Fruit fly (Drosophila melanogaster) whole organism, embryonic: ENCODE data around the gene Als2.

Source experiments
- CG6254 ChIP-seq: fragments of 200-800 bp; sonication (Bioruptor generic); optimal IDR thresholded peaks from 3 replicates; lab custom pipeline; 2017; ENCODE audit warnings: mild to moderate bottlenecking, missing biosample characterization, missing genetic modification reagents, missing genetic modification characterization
- CG7786 ChIP-seq: fragments of 200-800 bp; sonication (Bioruptor generic); optimal IDR thresholded peaks from 2 replicates; lab custom pipeline; 2016; ENCODE audit warnings: missing biosample characterization, missing genetic modification characterization
- Hmx ChIP-seq: fragments of 200-800 bp; sonication (Bioruptor generic); optimal IDR thresholded peaks from 2 replicates; lab custom pipeline; 2016; ENCODE audit warnings: missing biosample characterization, missing genetic modification characterization
- gsb ChIP-seq: fragments of 200-800 bp; sonication (Bioruptor generic); IDR thresholded peaks from 2 replicates; pipeline ENCODE4 v1.3.6; 2022; ENCODE audit warnings: missing biosample characterization, missing genetic modification characterization

dm6 chr3L:21727728-21728124 is 48.2 kb upstream of the Als2 start:
- TF ChIP-seq CG7786 (GFP tag; lab: Kevin White, UChicago): no peak
- TF ChIP-seq CG6254 (GFP tag; lab: Kevin White, UChicago): no peak
- TF ChIP-seq Hmx (GFP tag; lab: Kevin White, UChicago): no peak
- no peak for TF ChIP-seq gsb (GFP tag; lab: Robert Waterston, UW)
